Worm (Caenorhabditis elegans) whole organism, mixed stage, embryonic: ENCODE results near the gene C01B10.44.
"Not testable (repeated sequence)": the region's sequence is repeated elsewhere in the genome, so short reads cannot be mapped to it uniquely, and the experiment has no call there.

Experiments
- M03D4.4 ChIP-seq: sonication (generic microtip); optimal IDR thresholded peaks from 2 replicates; lab custom pipeline; 2017; ENCODE audit warnings: mild to moderate bottlenecking, missing genetic modification characterization, missing compliant biosample characterization
- bed-3 ChIP-seq: fragments of 200-800 bp; sonication (Bioruptor generic); optimal IDR thresholded peaks from 3 replicates; lab custom pipeline; 2018; ENCODE audit warnings: mild to moderate bottlenecking, missing genetic modification characterization, moderate library complexity, missing compliant biosample characterization
- ceh-39 ChIP-seq: fragments of 150-350 bp; optimal IDR thresholded peaks from 2 replicates; lab custom pipeline; 2014; ENCODE audit warnings: missing biosample characterization, missing genetic modification characterization
- ceh-43 ChIP-seq: fragments of 200-800 bp; sonication (Bioruptor generic); optimal IDR thresholded peaks from 2 replicates; lab custom pipeline; 2018; ENCODE audit warnings: mild to moderate bottlenecking, missing genetic modification characterization, moderate library complexity, missing compliant biosample characterization
- ceh-83 ChIP-seq: fragments of 200-800 bp; sonication (Bioruptor generic); optimal IDR thresholded peaks from 2 replicates; lab custom pipeline; 2018; ENCODE audit warnings: mild to moderate bottlenecking, missing genetic modification characterization, missing compliant biosample characterization
- ces-1 ChIP-seq: fragments of 150-350 bp; optimal IDR thresholded peaks from 2 replicates; lab custom pipeline; 2014; ENCODE audit warnings: missing biosample characterization, missing genetic modification reagents, missing genetic modification characterization
- cnd-1 ChIP-seq: fragments of 200-800 bp; sonication (Bioruptor generic); optimal IDR thresholded peaks from 2 replicates; lab custom pipeline; 2018; ENCODE audit warnings: mild to moderate bottlenecking, missing genetic modification characterization, missing compliant biosample characterization
- elt-3 ChIP-seq: fragments of 150-350 bp; optimal IDR thresholded peaks from 2 replicates; lab custom pipeline; 2014; ENCODE audit warnings: missing biosample characterization, missing genetic modification characterization
- flh-1 ChIP-seq: fragments of 200-800 bp; sonication (Bioruptor generic); optimal IDR thresholded peaks from 2 replicates; lab custom pipeline; 2018; ENCODE audit warnings: mild to moderate bottlenecking, missing genetic modification characterization, moderate library complexity, missing compliant biosample characterization
- ham-2 ChIP-seq: fragments of 200-800 bp; sonication (Bioruptor generic); optimal IDR thresholded peaks from 2 replicates; lab custom pipeline; 2018; ENCODE audit warnings: mild to moderate bottlenecking, missing genetic modification characterization, missing compliant biosample characterization
- hlh-1 ChIP-seq: fragments of 150-350 bp; optimal IDR thresholded peaks from 2 replicates; lab custom pipeline; 2014; ENCODE audit warnings: missing biosample characterization, missing genetic modification reagents, missing genetic modification characterization
- lin-13 ChIP-seq: fragments of 150-350 bp; optimal IDR thresholded peaks from 2 replicates; lab custom pipeline; 2014; ENCODE audit warnings: missing biosample characterization, missing genetic modification characterization
- lin-32 ChIP-seq: fragments of 200-800 bp; sonication (Bioruptor generic); optimal IDR thresholded peaks from 2 replicates; lab custom pipeline; 2018; ENCODE audit warnings: mild to moderate bottlenecking, missing genetic modification characterization, missing compliant biosample characterization
- lsy-2 ChIP-seq: fragments of 150-350 bp; optimal IDR thresholded peaks from 2 replicates; lab custom pipeline; 2014; ENCODE audit warnings: missing biosample characterization, missing genetic modification characterization
- mab-5 ChIP-seq: fragments of 150-350 bp; optimal IDR thresholded peaks from 2 replicates; lab custom pipeline; 2014; ENCODE audit warnings: missing biosample characterization, missing genetic modification characterization
- mep-1 ChIP-seq: fragments of 150-350 bp; optimal IDR thresholded peaks from 2 replicates; lab custom pipeline; 2017; ENCODE audit warnings: missing biosample characterization, missing genetic modification reagents, missing genetic modification characterization, inconsistent platforms
- mls-2 ChIP-seq: sonication (generic microtip); optimal IDR thresholded peaks from 2 replicates; lab custom pipeline; 2016; ENCODE audit warnings: mild to moderate bottlenecking, missing genetic modification characterization, moderate library complexity, missing compliant biosample characterization
- nhr-2 ChIP-seq: fragments of 150-350 bp; optimal IDR thresholded peaks from 2 replicates; lab custom pipeline; 2014; ENCODE audit warnings: missing biosample characterization, missing genetic modification characterization
- nhr-237 ChIP-seq: fragments of 150-350 bp; optimal IDR thresholded peaks from 2 replicates; lab custom pipeline; 2014; ENCODE audit warnings: missing biosample characterization, missing genetic modification characterization
- nhr-28 ChIP-seq: fragments of 150-350 bp; optimal IDR thresholded peaks from 2 replicates; lab custom pipeline; 2014; ENCODE audit warnings: missing biosample characterization, missing genetic modification characterization
- sem-2 ChIP-seq: fragments of 200-800 bp; sonication (Bioruptor generic); optimal IDR thresholded peaks from 2 replicates; lab custom pipeline; 2018; ENCODE audit warnings: mild to moderate bottlenecking, missing genetic modification characterization, missing compliant biosample characterization
- snpc-4 ChIP-seq: fragments of 150-350 bp; optimal IDR thresholded peaks from 2 replicates; lab custom pipeline; 2014; ENCODE audit warnings: missing biosample characterization, missing genetic modification characterization
- sptf-1 ChIP-seq: sonication (generic microtip); optimal IDR thresholded peaks from 2 replicates; lab custom pipeline; 2017; ENCODE audit warnings: mild to moderate bottlenecking, missing genetic modification characterization, moderate library complexity, missing compliant biosample characterization
- tbx-8 ChIP-seq: fragments of 200-800 bp; sonication (Bioruptor generic); optimal IDR thresholded peaks from 2 replicates; lab custom pipeline; 2018; ENCODE audit warnings: mild to moderate bottlenecking, missing genetic modification characterization, moderate library complexity, missing compliant biosample characterization
- unc-120 ChIP-seq: sonication (generic microtip); optimal IDR thresholded peaks from 2 replicates; lab custom pipeline; 2017; ENCODE audit warnings: missing genetic modification characterization, missing compliant biosample characterization; ENCODE audit not compliant: poor library complexity, severe bottlenecking
- unc-39 ChIP-seq: fragments of 150-350 bp; optimal IDR thresholded peaks from 2 replicates; lab custom pipeline; 2014; ENCODE audit warnings: missing biosample characterization, missing genetic modification characterization
- unc-62 ChIP-seq: fragments of 150-350 bp; optimal IDR thresholded peaks from 2 replicates; lab custom pipeline; 2014; ENCODE audit warnings: missing biosample characterization, missing genetic modification reagents, missing genetic modification characterization
- zip-8 ChIP-seq: fragments of 150-350 bp; optimal IDR thresholded peaks from 2 replicates; lab custom pipeline; 2014; ENCODE audit warnings: missing biosample characterization, missing genetic modification characterization
- ztf-11 ChIP-seq: fragments of 150-350 bp; optimal IDR thresholded peaks from 2 replicates; lab custom pipeline; 2014; ENCODE audit warnings: missing biosample characterization, missing genetic modification characterization

The C01B10.44 gene

DNA sequence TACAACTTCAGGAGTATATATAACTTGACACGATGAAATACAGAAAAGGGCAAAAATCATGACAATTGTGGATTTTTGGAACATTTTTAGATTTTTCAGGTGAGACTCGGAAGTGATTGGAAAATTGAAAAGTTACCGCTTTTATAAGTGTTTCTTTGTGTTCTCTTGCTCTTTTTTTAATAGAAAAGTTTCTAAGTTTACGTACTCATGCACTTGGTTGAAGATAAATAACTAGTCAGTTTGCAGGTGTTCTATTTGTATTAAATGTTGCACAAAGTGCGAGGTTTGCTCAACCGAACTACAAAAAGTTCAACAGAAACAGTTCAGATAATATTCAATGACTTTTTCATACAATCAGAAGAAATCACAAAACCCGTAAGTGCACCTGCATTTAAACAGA, 28.6 kb upstream of the C01B10.44 start, which contains the start of gene nspb-3:
nspb-3 (minus strand) TSS at position 101 of the 400 bp plus-strand sequence.
- not testable (repeated sequence) for TF ChIP-seq zip-8; snpc-4 (tag; lab: Kevin White, UChicago); lsy-2 (tag; lab: Kevin White, UChicago)

ce11 chrIV:6595912-6596311, 27.6 kb upstream of the C01B10.44 start, which contains the start of gene F38A5.22:
Gene F38A5.22, minus strand, starts transcription at chrIV:6595940.
- no peak for TF ChIP-seq unc-39 (tag; lab: Kevin White, UChicago)
- TF ChIP-seq unc-120 (tag; lab: Kevin White, UChicago) = no peak
- no peak for TF ChIP-seq mab-5 (tag; lab: Kevin White, UChicago)
- no peak for TF ChIP-seq hlh-1 (tag; lab: Kevin White, UChicago)
- no peak for TF ChIP-seq nhr-237 (tag; lab: Kevin White, UChicago)
- TF ChIP-seq sem-2 (GFP tag; lab: Kevin White, UChicago) = no peak
- TF ChIP-seq ztf-11 (tag; lab: Kevin White, UChicago) = no peak
- no peak for TF ChIP-seq ceh-83 (GFP tag; lab: Kevin White, UChicago)
- no peak for TF ChIP-seq bed-3 (GFP tag; lab: Kevin White, UChicago)
- TF ChIP-seq ces-1 (GFP tag; lab: Kevin White, UChicago) = no peak
- TF ChIP-seq, all 35 proteins: peak for 0

ce11 chrIV:6597298-6597697, 26.2 kb upstream of the C01B10.44 start, which contains the start of gene F38A5.6:
Gene F38A5.6, minus strand, starts transcription at chrIV:6597398.
- TF ChIP-seq nhr-237 (tag; lab: Kevin White, UChicago) (no peak), zip-8 (no peak), unc-39 (tag; lab: Kevin White, UChicago) (no peak), unc-120 (tag; lab: Kevin White, UChicago) (no peak), mls-2 (tag; lab: Kevin White, UChicago) (no peak), sptf-1 (tag; lab: Kevin White, UChicago) (no peak), elt-3 (tag; lab: Kevin White, UChicago) (no peak)
- TF ChIP-seq, all 35 proteins: peak for 0

ce11 chrIV:6597918-6598317, 25.6 kb upstream of the C01B10.44 start, which contains the start of gene nspb-4:
Gene nspb-4, plus strand, starts transcription at chrIV:6598218.
- not testable (repeated sequence) for TF ChIP-seq lin-13 (tag; lab: Kevin White, UChicago); nhr-2 (tag; lab: Kevin White, UChicago); nhr-28

DNA sequence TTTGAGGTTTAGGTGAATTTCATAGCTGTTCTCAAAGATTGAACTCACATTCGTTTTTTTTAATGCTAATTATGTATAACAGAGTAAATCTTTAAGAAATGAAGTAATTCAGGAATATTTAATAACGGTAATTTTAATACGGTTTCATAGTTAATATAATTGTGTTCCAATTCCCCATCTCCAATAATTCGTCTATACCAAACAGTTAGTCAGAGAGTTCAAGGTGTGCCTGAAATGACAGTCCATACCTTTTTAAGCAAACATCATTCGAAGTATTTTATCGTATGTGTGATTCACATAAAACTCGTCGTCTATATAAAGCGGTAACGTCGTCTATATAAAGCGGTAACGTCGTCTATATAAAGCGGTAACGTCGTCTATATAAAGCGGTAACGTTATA, 24.8 kb upstream of the C01B10.44 start, which contains the start of gene nspb-5:
nspb-5 (plus strand) TSS at position 301 of the 400 bp plus-strand sequence.
- not testable (repeated sequence) for TF ChIP-seq bed-3 (GFP tag; lab: Kevin White, UChicago); unc-62; cnd-1 (tag; lab: Kevin White, UChicago)

DNA sequence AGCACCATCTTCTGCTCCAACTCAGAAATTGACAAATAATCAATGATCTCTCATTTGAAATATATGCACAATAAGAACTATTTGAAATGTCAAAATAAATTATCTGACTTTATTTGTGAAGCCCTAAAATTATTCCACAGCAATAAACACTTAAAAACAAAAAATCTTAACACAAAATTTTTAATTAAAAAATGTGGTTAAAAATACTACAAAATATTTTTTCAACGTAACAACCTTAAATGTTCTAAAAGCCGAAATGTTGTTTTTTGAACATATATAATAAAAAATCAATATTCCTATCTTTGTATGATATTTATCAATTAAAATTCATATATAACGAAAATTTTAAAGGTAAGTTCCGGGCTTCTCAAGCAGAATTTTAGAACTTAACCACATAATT, 24.0 kb upstream of the C01B10.44 start, which contains the start of gene F38A5.8:
F38A5.8 (plus strand) TSS at position 301 of the 400 bp plus-strand sequence.
- TF ChIP-seq sem-2 (GFP tag; lab: Kevin White, UChicago) (no peak), lin-13 (tag; lab: Kevin White, UChicago) (no peak), ceh-83 (GFP tag; lab: Kevin White, UChicago) (no peak), ham-2 (no peak)

ce11 chrIV:6601213-6601724, 22.2 kb upstream of the C01B10.44 start, which contains the start of gene sup-36:
Gene sup-36, plus strand, starts transcription at chrIV:6601674.
- TF ChIP-seq ceh-39 = peak; percentile 63
- peak; percentile 52 for TF ChIP-seq hlh-1 (tag; lab: Kevin White, UChicago)
- TF ChIP-seq M03D4.4 = no peak
- no peak for TF ChIP-seq ceh-43 (GFP tag; lab: Kevin White, UChicago)

DNA sequence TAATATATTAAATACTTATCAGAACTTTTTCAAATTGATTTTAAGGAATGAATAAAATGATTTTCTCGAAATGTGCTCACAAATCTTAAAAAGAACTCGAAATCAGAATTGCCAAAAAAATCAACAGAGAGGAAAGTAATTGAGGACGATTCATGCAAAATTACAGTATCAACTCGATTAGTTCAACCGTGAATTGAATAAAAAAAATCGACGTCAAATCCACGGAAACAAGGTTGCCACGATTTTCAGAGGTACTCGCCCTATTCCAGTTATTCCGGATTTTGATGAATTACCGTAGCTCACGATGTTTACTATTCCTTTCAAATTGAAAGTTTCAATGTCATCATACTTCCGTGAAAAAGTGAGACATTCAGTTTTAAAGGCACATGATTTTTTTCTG, 21.1 kb upstream of the C01B10.44 start, which contains the start of gene F15B10.3:
F15B10.3 (plus strand) TSS at position 301 of the 400 bp plus-strand sequence.
- TF ChIP-seq unc-62 = no peak
- no peak for TF ChIP-seq nhr-237 (tag; lab: Kevin White, UChicago)
- TF ChIP-seq mep-1 = no peak
- no peak for TF ChIP-seq sem-2 (GFP tag; lab: Kevin White, UChicago)
- no peak for TF ChIP-seq flh-1 (GFP tag; lab: Kevin White, UChicago)
- TF ChIP-seq lin-13 (tag; lab: Kevin White, UChicago) = no peak
- TF ChIP-seq tbx-8 (GFP tag; lab: Kevin White, UChicago) = no peak
- TF ChIP-seq lin-32 (GFP tag; lab: Kevin White, UChicago) = no peak
- TF ChIP-seq lsy-2 (tag; lab: Kevin White, UChicago) = no peak
- TF ChIP-seq hlh-1 (tag; lab: Kevin White, UChicago) = no peak
- TF ChIP-seq elt-3 (tag; lab: Kevin White, UChicago) = no peak
- no peak for TF ChIP-seq zip-8
- TF ChIP-seq ztf-11 (tag; lab: Kevin White, UChicago) = no peak
- no peak for TF ChIP-seq unc-39 (tag; lab: Kevin White, UChicago)
